Fruit fly (Drosophila melanogaster) whole organism, adult: ENCODE data around the gene CG7560.

ENCODE experiments used
- CG11617 ChIP-seq: fragments of 200-800 bp; sonication (Bioruptor generic); optimal IDR thresholded peaks from 2 replicates; lab custom pipeline; 2017; ENCODE audit warnings: mild to moderate bottlenecking, missing biosample characterization, missing genetic modification reagents, missing genetic modification characterization
- CG12768 ChIP-seq: fragments of 200-800 bp; sonication (Bioruptor generic); optimal IDR thresholded peaks from 2 replicates; lab custom pipeline; 2017; ENCODE audit warnings: missing biosample characterization, missing genetic modification characterization, mild to moderate bottlenecking, moderate library complexity, missing genetic modification reagents
- CG14711 ChIP-seq: fragments of 200-800 bp; sonication (Bioruptor generic); optimal IDR thresholded peaks from 2 replicates; lab custom pipeline; 2018; ENCODE audit warnings: missing biosample characterization, mild to moderate bottlenecking, missing genetic modification characterization, moderate library complexity
- CG1620 ChIP-seq: fragments of 200-800 bp; sonication (Bioruptor generic); optimal IDR thresholded peaks from 2 replicates; lab custom pipeline; 2016; ENCODE audit warnings: missing biosample characterization, missing genetic modification characterization
- CG33017 ChIP-seq: fragments of 200-800 bp; sonication (Bioruptor generic); optimal IDR thresholded peaks from 2 replicates; lab custom pipeline; 2018; ENCODE audit warnings: missing biosample characterization, mild to moderate bottlenecking, missing genetic modification characterization, moderate library complexity
- CG5204 ChIP-seq: fragments of 200-800 bp; sonication (Bioruptor generic); optimal IDR thresholded peaks from 2 replicates; lab custom pipeline; 2016; ENCODE audit warnings: missing biosample characterization, missing genetic modification characterization
- CG7045 ChIP-seq: fragments of 200-800 bp; sonication (Bioruptor generic); optimal IDR thresholded peaks from 2 replicates; lab custom pipeline; 2017; ENCODE audit warnings: missing biosample characterization, mild to moderate bottlenecking, missing genetic modification characterization
- CG7101 ChIP-seq: fragments of 200-800 bp; sonication (Bioruptor generic); optimal IDR thresholded peaks from 2 replicates; lab custom pipeline; 2018; ENCODE audit warnings: missing biosample characterization, mild to moderate bottlenecking, missing genetic modification characterization, moderate library complexity
- Clk ChIP-seq: fragments of 200-800 bp; sonication (Bioruptor generic); optimal IDR thresholded peaks from 2 replicates; lab custom pipeline; 2017; ENCODE audit warnings: missing biosample characterization, missing genetic modification characterization
- Crg-1 ChIP-seq: fragments of 200-800 bp; sonication (Bioruptor generic); optimal IDR thresholded peaks from 2 replicates; lab custom pipeline; 2016; ENCODE audit warnings: missing biosample characterization, missing genetic modification characterization
- Hr96 ChIP-seq: fragments of 200-800 bp; sonication (Bioruptor generic); optimal IDR thresholded peaks from 2 replicates; lab custom pipeline; 2016; ENCODE audit warnings: missing biosample characterization, missing genetic modification characterization
- Mnt ChIP-seq: fragments of 200-800 bp; sonication (Bioruptor generic); optimal IDR thresholded peaks from 2 replicates; lab custom pipeline; 2016; ENCODE audit warnings: missing biosample characterization, mild to moderate bottlenecking, missing genetic modification characterization
- bab1 ChIP-seq: fragments of 200-800 bp; sonication (Bioruptor generic); optimal IDR thresholded peaks from 3 replicates; lab custom pipeline; 2019; ENCODE audit warnings: missing biosample characterization, mild to moderate bottlenecking, missing genetic modification characterization, moderate library complexity
- cic ChIP-seq: fragments of 200-800 bp; sonication (Bioruptor generic); optimal IDR thresholded peaks from 2 replicates; lab custom pipeline; 2017; ENCODE audit warnings: missing biosample characterization, mild to moderate bottlenecking, missing genetic modification characterization, moderate library complexity
- cnc ChIP-seq, 2 experiments: fragments of >200 bp; optimal IDR thresholded peaks; 2 replicates each; lab custom pipeline; 2017
- kay ChIP-seq: fragments of 200-800 bp; sonication (Bioruptor generic); peaks from one replicate; lab custom pipeline; 2016; ENCODE audit warnings: missing biosample characterization, missing genetic modification characterization, borderline replicate concordance
- ovo ChIP-seq: fragments of 200-800 bp; sonication (Bioruptor generic); optimal IDR thresholded peaks from 2 replicates; lab custom pipeline; 2016; ENCODE audit warnings: missing biosample characterization, missing genetic modification characterization
- pad ChIP-seq: fragments of 200-800 bp; sonication (Bioruptor generic); optimal IDR thresholded peaks from 3 replicates; lab custom pipeline; 2017; ENCODE audit warnings: missing biosample characterization, missing genetic modification characterization, mild to moderate bottlenecking, moderate library complexity, missing genetic modification reagents
- tj ChIP-seq: fragments of 200-800 bp; sonication (Bioruptor generic); optimal IDR thresholded peaks from 3 replicates; lab custom pipeline; 2017; ENCODE audit warnings: missing biosample characterization, mild to moderate bottlenecking, missing genetic modification characterization, moderate library complexity
- toe ChIP-seq: fragments of 200-800 bp; sonication (Bioruptor generic); optimal IDR thresholded peaks from 2 replicates; lab custom pipeline; 2016; ENCODE audit warnings: missing biosample characterization, missing genetic modification characterization

Gene CG7560

dm6 chr3L:11424858-11425257 is at the start of gene CG7560:
Gene CG7560, plus strand, starts transcription at chr3L:11425158.
- no peak for TF ChIP-seq toe
- TF ChIP-seq bab1 (GFP tag; lab: Kevin White, UChicago): no peak
- TF ChIP-seq CG11617 (GFP tag; lab: Kevin White, UChicago): no peak
- TF ChIP-seq kay (GFP tag; lab: Kevin White, UChicago): no peak
- no peak for TF ChIP-seq Crg-1 (GFP tag; lab: Kevin White, UChicago)
- TF ChIP-seq Clk (GFP tag; lab: Kevin White, UChicago): no peak
- TF ChIP-seq CG33017 (tag; lab: Kevin White, UChicago): no peak
- no peak for TF ChIP-seq tj
- no peak for TF ChIP-seq Mnt (GFP tag; lab: Kevin White, UChicago)
- no peak for TF ChIP-seq CG7045 (GFP tag; lab: Kevin White, UChicago)
- TF ChIP-seq cnc (optimal IDR thresholded peaks at IDR 0.05; lab: Kevin White, UChicago): no peak
- no peak for TF ChIP-seq cic (GFP tag; lab: Kevin White, UChicago)
- no peak for TF ChIP-seq CG5204 (GFP tag; lab: Kevin White, UChicago)
- TF ChIP-seq CG7101: no peak
- TF ChIP-seq Hr96: no peak
- TF ChIP-seq ovo (GFP tag; lab: Kevin White, UChicago): no peak
- TF ChIP-seq CG1620: no peak
- TF ChIP-seq CG12768 (GFP tag; lab: Kevin White, UChicago): no peak

dm6 chr3L:11375304-11375703 is 49.7 kb upstream of the CG7560 start:
- no peak for TF ChIP-seq CG7045 (GFP tag; lab: Kevin White, UChicago)
- TF ChIP-seq kay (GFP tag; lab: Kevin White, UChicago): no peak

- TF ChIP-seq CG7045 (GFP tag; lab: Kevin White, UChicago) (no peak), cnc (optimal IDR thresholded peaks at IDR 0.05; lab: Kevin White, UChicago) (no peak), bab1 (GFP tag; lab: Kevin White, UChicago) (no peak), kay (GFP tag; lab: Kevin White, UChicago) (no peak), CG33017 (tag; lab: Kevin White, UChicago) (no peak), toe (no peak), pad (no peak), Crg-1 (GFP tag; lab: Kevin White, UChicago) (no peak), Mnt (GFP tag; lab: Kevin White, UChicago) (no peak), CG12768 (GFP tag; lab: Kevin White, UChicago) (no peak), ovo (GFP tag; lab: Kevin White, UChicago) (no peak), CG1620 (no peak), CG7101 (no peak), CG14711 (tag; lab: Kevin White, UChicago) (no peak), Hr96 (no peak), cic (GFP tag; lab: Kevin White, UChicago) (no peak)
Observed at dm6 chr3L:11376224-11376813, 48.6 kb upstream of the CG7560 start.

dm6 chr3L:11378429-11378914 is 46.5 kb upstream of the CG7560 start:
- no peak for TF ChIP-seq CG1620
- no peak for TF ChIP-seq tj
- no peak for TF ChIP-seq cic (GFP tag; lab: Kevin White, UChicago)
- no peak for TF ChIP-seq Hr96
- TF ChIP-seq CG5204 (GFP tag; lab: Kevin White, UChicago): no peak
- no peak for TF ChIP-seq CG7101
- no peak for TF ChIP-seq kay (GFP tag; lab: Kevin White, UChicago)
- TF ChIP-seq CG14711 (tag; lab: Kevin White, UChicago): no peak
- no peak for TF ChIP-seq CG7045 (GFP tag; lab: Kevin White, UChicago)
- TF ChIP-seq ovo (GFP tag; lab: Kevin White, UChicago): no peak
- TF ChIP-seq cnc (optimal IDR thresholded peaks at IDR 0.05; lab: Kevin White, UChicago): no peak
- no peak for TF ChIP-seq pad
- no peak for TF ChIP-seq bab1 (GFP tag; lab: Kevin White, UChicago)
- TF ChIP-seq toe: no peak
- no peak for TF ChIP-seq Clk (GFP tag; lab: Kevin White, UChicago)
- TF ChIP-seq CG33017 (tag; lab: Kevin White, UChicago): no peak
- TF ChIP-seq Mnt (GFP tag; lab: Kevin White, UChicago): no peak
- TF ChIP-seq Crg-1 (GFP tag; lab: Kevin White, UChicago): no peak
- no peak for TF ChIP-seq CG12768 (GFP tag; lab: Kevin White, UChicago)
- TF ChIP-seq CG11617 (GFP tag; lab: Kevin White, UChicago): no peak

dm6 chr3L:11379698-11380438 is 45.1 kb upstream of the CG7560 start:
- TF ChIP-seq bab1 (GFP tag; lab: Kevin White, UChicago): peak; percentile 54
- no peak for TF ChIP-seq CG14711 (tag; lab: Kevin White, UChicago)
- TF ChIP-seq kay (GFP tag; lab: Kevin White, UChicago): no peak
- TF ChIP-seq CG7101: no peak
- no peak for TF ChIP-seq cic (GFP tag; lab: Kevin White, UChicago)

- TF ChIP-seq Hr96 (no peak), CG7045 (GFP tag; lab: Kevin White, UChicago) (no peak), CG5204 (GFP tag; lab: Kevin White, UChicago) (no peak), kay (GFP tag; lab: Kevin White, UChicago) (peak; percentile 29), cic (GFP tag; lab: Kevin White, UChicago) (no peak), ovo (GFP tag; lab: Kevin White, UChicago) (no peak), bab1 (GFP tag; lab: Kevin White, UChicago) (no peak), tj (peak; percentile 92)
Observed at dm6 chr3L:11380439-11380783, 44.5 kb upstream of the CG7560 start.
